Worm (Caenorhabditis elegans) whole organism, L2 larva: ENCODE measurements around the gene atz-1.
"Not testable (repeated sequence)": the region's sequence is repeated elsewhere in the genome, so short reads cannot be mapped to it uniquely, and the experiment has no call there.

Experiments used
- alr-1 ChIP-seq: fragments of 150-350 bp; optimal IDR thresholded peaks from 2 replicates; lab custom pipeline; 2014; ENCODE audit warnings: missing biosample characterization, missing genetic modification characterization
- crh-2 ChIP-seq: sonication (generic microtip); optimal IDR thresholded peaks from 2 replicates; lab custom pipeline; 2017; ENCODE audit warnings: missing biosample characterization, missing genetic modification characterization
- mdl-1 ChIP-seq, 2 experiments: fragments of 150-350 bp in 1 of 2; sonication (generic microtip) in 1 of 2; optimal IDR thresholded peaks; 2 replicates each; lab custom pipeline; 2017; ENCODE audit warnings: missing biosample characterization in 2 of 2, missing genetic modification characterization in 2 of 2
- unc-39 ChIP-seq: fragments of 150-350 bp; optimal IDR thresholded peaks from 2 replicates; lab custom pipeline; 2014; ENCODE audit warnings: missing biosample characterization, missing genetic modification characterization

- TF ChIP-seq alr-1 (tag; lab: Kevin White, UChicago); crh-2; mdl-1 (tag; optimal IDR thresholded peaks at IDR 0.05; lab: Kevin White, UChicago); unc-39 (tag; lab: Kevin White, UChicago): not testable (repeated sequence)
Observed at ce11 chrIV:12326932-12327331, 49.0 kb downstream of the atz-1 start, which contains the start of gene F19B6.3.
